Worm (Caenorhabditis elegans): Measurements from ENCODE around the gene fbxb-88.

The fbxb-88 gene

ce11 chrII:4857086-4857485 lies 29.4 kb upstream of the fbxb-88 start:
- TF ChIP-seq mes-2 (tag; optimal IDR thresholded peaks at IDR 0.05; ENCODE audit: poor library complexity, severe bottlenecking) (peak; percentile 48), ZK337.2 (GFP tag; IDR thresholded peaks at IDR 0.05) (no peak), mep-1 (tag; optimal IDR thresholded peaks at IDR 0.05) (no peak), F44E2.7 (GFP tag; IDR thresholded peaks at IDR 0.05) (no peak), unc-62 (GFP tag; optimal IDR thresholded peaks at IDR 0.05 in 1 of 2) (peak in 1 of 2 experiments; percentile 20), unc-62 (tag; optimal IDR thresholded peaks at IDR 0.05) (no peak), lir-3 (tag; optimal IDR thresholded peaks at IDR 0.05) (no peak), pha-4 (GFP tag; IDR thresholded peaks at IDR 0.05) (no peak), pha-4 (tag; optimal IDR thresholded peaks at IDR 0.05) (peak; percentile 47), nhr-28 (tag; optimal IDR thresholded peaks at IDR 0.05) (peak; percentile 78), dmd-6 (GFP tag; IDR thresholded peaks at IDR 0.05) (peak; percentile 52; the same call in 1 of the 2 replicates), daf-16 (GFP tag; optimal IDR thresholded peaks at IDR 0.05) (no peak), daf-16 (tag; optimal IDR thresholded peaks at IDR 0.05) (peak; percentile 81), lsy-2 (tag; optimal IDR thresholded peaks at IDR 0.05) (peak in 1 of 2 experiments; percentile 27), ceh-28 (tag; optimal IDR thresholded peaks at IDR 0.05) (peak; percentile 5), Y48G9A.11 (GFP tag; IDR thresholded peaks at IDR 0.05) (no peak), mxl-3 (GFP tag; optimal IDR thresholded peaks at IDR 0.05) (peak; percentile 61), hlh-11 (tag; optimal IDR thresholded peaks at IDR 0.05) (peak; percentile 67), nhr-77 (tag; optimal IDR thresholded peaks at IDR 0.05) (peak; percentile 23), pqm-1 (tag; optimal IDR thresholded peaks at IDR 0.05) (peak; percentile 83), hlh-30 (tag; optimal IDR thresholded peaks at IDR 0.05; ENCODE audit: insufficient read depth) (peak; percentile 36), dve-1 (tag; optimal IDR thresholded peaks at IDR 0.05; ENCODE audit: insufficient read depth) (peak; percentile 48), duxl-1 (tag; optimal IDR thresholded peaks at IDR 0.05; ENCODE audit: poor library complexity) (no peak), mdl-1 (tag; optimal IDR thresholded peaks at IDR 0.05) (peak in 1 of 2 experiments; percentile 1)

- TF ChIP-seq Y105C5A.15 (GFP tag; IDR thresholded peaks at IDR 0.05) = no peak
- no peak for TF ChIP-seq nhr-42 (GFP tag; IDR thresholded peaks at IDR 0.05)
- no peak for TF ChIP-seq tra-1 (GFP tag; IDR thresholded peaks at IDR 0.05)
- TF ChIP-seq hlh-11 (tag; optimal IDR thresholded peaks at IDR 0.05) = peak; percentile 50
- TF ChIP-seq dmd-6 (GFP tag; IDR thresholded peaks at IDR 0.05) = peak; percentile 24; the same call in 1 of the 2 replicates
- no peak for TF ChIP-seq saeg-2 (GFP tag; IDR thresholded peaks at IDR 0.05)
- peak in 1 of 2 experiments; percentile 59 for TF ChIP-seq lsy-2 (tag; optimal IDR thresholded peaks at IDR 0.05)
- peak; percentile 19 for TF ChIP-seq lin-13 (GFP tag; optimal IDR thresholded peaks at IDR 0.05)
- peak; percentile 14 for TF ChIP-seq nhr-28 (tag; optimal IDR thresholded peaks at IDR 0.05)
- TF ChIP-seq aha-1 (tag) = peak; percentile 13
- peak; percentile 89 for TF ChIP-seq hlh-30 (tag; optimal IDR thresholded peaks at IDR 0.05; ENCODE audit: insufficient read depth)
- TF ChIP-seq mdl-1 (tag; optimal IDR thresholded peaks at IDR 0.05) = peak in 1 of 2 experiments; percentile 36
- peak; percentile 48 for TF ChIP-seq dve-1 (tag; optimal IDR thresholded peaks at IDR 0.05; ENCODE audit: insufficient read depth)
- TF ChIP-seq mdt-29 (GFP tag; IDR thresholded peaks at IDR 0.05) = 0 out of 2 replicates have a peak, but pooled peaks have one; percentile 58
- TF ChIP-seq T20F7.1 (GFP tag; optimal IDR thresholded peaks at IDR 0.05) = peak; percentile 32
- no peak for TF ChIP-seq ceh-44 (GFP tag; IDR thresholded peaks at IDR 0.05)
- TF ChIP-seq egl-27 (tag; optimal IDR thresholded peaks at IDR 0.05) = no peak
- peak; percentile 17 for TF ChIP-seq nhr-11 (tag; optimal IDR thresholded peaks at IDR 0.05)
- TF ChIP-seq daf-16 (GFP tag; optimal IDR thresholded peaks at IDR 0.05) = no peak
- TF ChIP-seq daf-16 (tag; optimal IDR thresholded peaks at IDR 0.05) = peak; percentile 2
- TF ChIP-seq mep-1 (tag; optimal IDR thresholded peaks at IDR 0.05) = peak; percentile 11
Observed at ce11 chrII:4856113-4856512, 28.4 kb upstream of the fbxb-88 start.

ce11 chrII:4855489-4855888 lies 27.8 kb upstream of the fbxb-88 start:
- TF ChIP-seq lin-1 (GFP tag; IDR thresholded peaks at IDR 0.05) = no peak
- TF ChIP-seq zfp-2 (tag; optimal IDR thresholded peaks at IDR 0.05) = no peak
- no peak for TF ChIP-seq vab-7 (GFP tag; IDR thresholded peaks at IDR 0.05)
- peak; percentile 90 for TF ChIP-seq aha-1 (tag)
- TF ChIP-seq ztf-11 (tag; optimal IDR thresholded peaks at IDR 0.05) = no peak
- no peak for TF ChIP-seq Y105C5A.15 (GFP tag; IDR thresholded peaks at IDR 0.05)
- no peak for TF ChIP-seq nhr-6 (tag; optimal IDR thresholded peaks at IDR 0.05)
- TF ChIP-seq dpl-1 (GFP tag; optimal IDR thresholded peaks at IDR 0.05) = peak; percentile 13
- TF ChIP-seq dmd-6 (GFP tag; IDR thresholded peaks at IDR 0.05) = 0 out of 2 replicates have a peak, but pooled peaks have one; percentile 9
- 0 out of 2 replicates have a peak, but pooled peaks have one; percentile 75 for TF ChIP-seq tag-97 (GFP tag; IDR thresholded peaks at IDR 0.05)
- no peak for TF ChIP-seq snpc-4 (tag; optimal IDR thresholded peaks at IDR 0.05)
- TF ChIP-seq egl-27 (tag; optimal IDR thresholded peaks at IDR 0.05) = no peak
- TF ChIP-seq ceh-82 (tag; optimal IDR thresholded peaks at IDR 0.05) = no peak
- no peak for TF ChIP-seq madf-9 (GFP tag; conservative IDR thresholded peaks at IDR 0.05)
- no peak for TF ChIP-seq nhr-10 (tag; optimal IDR thresholded peaks at IDR 0.05)
- TF ChIP-seq ces-1 (GFP tag; optimal IDR thresholded peaks at IDR 0.05) = peak; percentile 48
